Worm (Caenorhabditis elegans): ENCODE data around the gene nspc-5.

The nspc-5 gene

DNA sequence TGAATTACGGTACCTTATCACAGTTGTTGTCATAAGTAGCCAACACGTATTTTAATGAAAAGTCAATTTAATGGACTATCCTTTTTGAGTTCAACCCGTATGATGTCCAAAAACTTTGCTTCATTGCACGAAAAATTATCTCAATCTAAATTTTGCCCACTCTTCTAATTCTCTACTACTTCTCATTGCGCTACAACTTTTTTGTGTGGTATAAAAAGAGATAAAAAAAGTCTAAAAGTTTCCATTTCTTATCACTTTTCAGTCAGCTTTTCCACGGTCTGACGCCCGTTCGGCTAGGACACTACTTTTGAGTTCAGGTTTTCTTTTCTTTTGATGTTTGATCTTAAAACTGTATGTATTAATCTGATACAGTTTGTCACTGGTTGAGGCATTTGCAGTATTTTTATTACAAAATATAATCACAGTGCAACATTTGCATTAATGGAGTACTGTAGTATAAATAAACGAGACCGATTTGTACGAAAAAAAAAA, 29.3 kb downstream of the nspc-5 start:
- TF ChIP-seq egl-18 (GFP tag; IDR thresholded peaks at IDR 0.05) (no peak), atf-7 (tag; optimal IDR thresholded peaks at IDR 0.05) (no peak), him-1 (tag; optimal IDR thresholded peaks at IDR 0.05) (no peak), ztf-3 (GFP tag; optimal IDR thresholded peaks at IDR 0.05) (no peak), unc-62 (GFP tag; optimal IDR thresholded peaks at IDR 0.05) (no peak), lag-1 (GFP tag; IDR thresholded peaks at IDR 0.05) (no peak), hmg-1.2 (GFP tag; IDR thresholded peaks at IDR 0.05) (no peak), nhr-90 (tag; optimal IDR thresholded peaks at IDR 0.05) (no peak), dox-1 (GFP tag; IDR thresholded peaks at IDR 0.05) (no peak), C06A6.2 (GFP tag; conservative IDR thresholded peaks at IDR 0.05) (no peak), ztf-28 (GFP tag; IDR thresholded peaks at IDR 0.05) (no peak), hrde-1 (tag; optimal IDR thresholded peaks at IDR 0.05; ENCODE audit: borderline replicate concordance) (no peak), Y95B8A.8 (GFP tag; IDR thresholded peaks at IDR 0.05) (no peak), sptf-2 (GFP tag; optimal IDR thresholded peaks at IDR 0.05) (no peak), lir-1 (GFP tag; conservative IDR thresholded peaks at IDR 0.05) (no peak), aptf-3 (GFP tag; IDR thresholded peaks at IDR 0.05) (no peak), hlh-26 (GFP tag; conservative IDR thresholded peaks at IDR 0.05) (no peak), mcd-1 (GFP tag; IDR thresholded peaks at IDR 0.05) (no peak)

DNA sequence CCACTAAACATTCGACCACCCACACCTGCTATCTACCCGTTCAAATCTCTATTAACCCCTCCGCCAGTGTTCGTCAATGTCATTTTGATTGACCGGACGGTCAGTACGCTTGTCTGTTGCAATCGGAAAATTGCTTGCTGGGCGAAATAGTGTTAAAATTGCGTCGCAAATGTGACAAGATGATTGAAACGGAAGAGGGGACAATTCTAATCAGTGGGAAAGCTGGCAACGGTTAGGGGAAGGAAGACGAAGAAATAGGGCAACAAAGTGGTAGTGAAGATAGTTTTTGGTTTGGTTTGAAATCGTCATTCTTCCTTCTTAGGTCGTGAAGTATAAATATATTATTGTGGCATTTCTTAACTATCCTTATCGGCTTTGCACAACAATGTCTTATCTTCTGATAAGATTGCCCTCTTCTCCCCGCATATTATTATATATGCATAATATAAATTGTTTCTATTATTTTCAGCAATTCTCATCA, 29.9 kb downstream of the nspc-5 start:
- TF ChIP-seq dpff-1 (tag; optimal IDR thresholded peaks at IDR 0.05): no peak
- no peak for TF ChIP-seq let-526 (GFP tag; IDR thresholded peaks at IDR 0.05)
- peak; percentile 90 for TF ChIP-seq nhr-80 (tag; optimal IDR thresholded peaks at IDR 0.05)
- TF ChIP-seq let-607 (tag; optimal IDR thresholded peaks at IDR 0.05): peak in 1 of 2 experiments; percentile 23
- peak; percentile 73 for TF ChIP-seq dox-1 (GFP tag; IDR thresholded peaks at IDR 0.05)
- peak; percentile 4 for TF ChIP-seq atf-7 (tag; optimal IDR thresholded peaks at IDR 0.05)
- TF ChIP-seq ets-4 (GFP tag; optimal IDR thresholded peaks at IDR 0.05): peak; percentile 78

ce11 chrX:8569159-8569558, 30.6 kb downstream of the nspc-5 start:
- TF ChIP-seq zfh-2 (GFP tag; conservative IDR thresholded peaks at IDR 0.05) (0 out of 2 replicates have a peak, but pooled peaks have one; percentile 15), F52B5.7 (tag; optimal IDR thresholded peaks at IDR 0.05) (no peak), ceh-27 (GFP tag; optimal IDR thresholded peaks at IDR 0.05) (peak; percentile 26)

DNA sequence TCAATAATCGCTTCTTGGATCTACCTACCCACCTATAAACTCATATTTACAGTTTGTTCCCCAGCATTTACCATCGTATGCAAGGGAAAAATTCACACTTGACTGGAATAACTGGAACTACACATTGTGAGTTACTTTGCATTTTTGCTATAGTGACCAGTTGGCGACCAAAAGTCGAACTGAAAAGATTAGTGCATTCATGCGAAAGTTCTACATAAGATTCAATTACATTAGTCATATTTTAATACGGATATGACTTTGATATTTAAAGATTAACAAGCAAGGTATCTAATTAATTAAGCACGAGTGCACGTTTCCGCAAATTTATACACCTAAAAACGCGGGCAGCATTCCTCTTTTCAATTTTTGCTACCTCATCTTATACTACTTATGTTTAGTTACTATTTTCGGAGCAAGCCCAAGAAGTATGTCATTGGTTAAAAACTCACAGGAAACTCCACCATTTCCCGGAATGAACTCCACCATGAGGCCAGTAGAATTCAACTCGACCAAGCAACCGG, 32.5 kb downstream of the nspc-5 start, which contains the start of gene jmjd-3.1:
jmjd-3.1 (plus strand) TSS at position 51 of the 521 bp plus-strand sequence.
- TF ChIP-seq pha-4 (tag; optimal IDR thresholded peaks at IDR 0.05) (no peak), nhr-90 (tag; optimal IDR thresholded peaks at IDR 0.05) (no peak), F57A8.1 (GFP tag; optimal IDR thresholded peaks at IDR 0.05) (no peak), madf-6 (GFP tag; IDR thresholded peaks at IDR 0.05) (no peak), nfya-2 (GFP tag; IDR thresholded peaks at IDR 0.05) (no peak), Y53G8AR.9 (GFP tag; conservative IDR thresholded peaks at IDR 0.05) (no peak), sdz-38 (tag; optimal IDR thresholded peaks at IDR 0.05) (no peak), ztf-22 (GFP tag; optimal IDR thresholded peaks at IDR 0.05) (no peak), tlf-1 (GFP tag; optimal IDR thresholded peaks at IDR 0.05) (no peak), T26A5.8 (tag; optimal IDR thresholded peaks at IDR 0.05) (no peak), zim-3 (tag; optimal IDR thresholded peaks at IDR 0.05) (no peak), hmg-1.2 (GFP tag; IDR thresholded peaks at IDR 0.05) (no peak)
